Fruit fly (Drosophila melanogaster) whole organism, embryonic: ENCODE measurements around the gene Dpm3.
A peak's percentile ranks its signal among the peaks of the same experiment; 100 is the strongest.

Experiments
- Adf1 ChIP-seq: fragments of 200-800 bp; sonication (Bioruptor generic); IDR thresholded peaks from 2 replicates; pipeline ENCODE4 v1.3.6; 2022; ENCODE audit warnings: missing biosample characterization, missing genetic modification characterization
- Atf-2 ChIP-seq: fragments of 200-800 bp; sonication (Bioruptor generic); optimal IDR thresholded peaks from 2 replicates; lab custom pipeline; 2016; ENCODE audit warnings: missing biosample characterization, missing genetic modification characterization
- Bgb ChIP-seq: fragments of 200-800 bp; sonication (Bioruptor generic); IDR thresholded peaks from 2 replicates; pipeline ENCODE4 v1.3.6; 2022; ENCODE audit warnings: missing biosample characterization, missing genetic modification characterization; ENCODE audit not compliant: partially characterized antibody
- C15 ChIP-seq: fragments of 200-800 bp; sonication (Bioruptor generic); IDR thresholded peaks from 3 replicates; pipeline ENCODE4 v1.3.6; 2022; ENCODE audit warnings: missing biosample characterization, missing genetic modification characterization
- CG1024 ChIP-seq: fragments of 200-800 bp; sonication (Bioruptor generic); IDR thresholded peaks from 2 replicates; pipeline ENCODE4 v1.3.6; 2022; ENCODE audit warnings: missing biosample characterization, missing genetic modification characterization
- CG10543 ChIP-seq: fragments of 200-800 bp; sonication (Bioruptor generic); optimal IDR thresholded peaks from 3 replicates; lab custom pipeline; 2017; ENCODE audit warnings: missing biosample characterization, mild to moderate bottlenecking, missing genetic modification characterization, moderate library complexity
- CG11504 ChIP-seq: fragments of 200-800 bp; sonication (Bioruptor generic); optimal IDR thresholded peaks from 3 replicates; lab custom pipeline; 2019; ENCODE audit warnings: missing biosample characterization, mild to moderate bottlenecking, missing genetic modification characterization, moderate library complexity
- CG11560 ChIP-seq: fragments of 200-800 bp; sonication (Bioruptor generic); IDR thresholded peaks from 3 replicates; pipeline ENCODE4 v1.3.6; 2022; ENCODE audit warnings: missing biosample characterization, missing genetic modification characterization
- CG12155 ChIP-seq: fragments of 200-800 bp; sonication (Bioruptor generic); optimal IDR thresholded peaks from 3 replicates; lab custom pipeline; 2016; ENCODE audit warnings: missing biosample characterization, missing genetic modification characterization
- CG13123 ChIP-seq: fragments of 200-800 bp; sonication (Bioruptor generic); optimal IDR thresholded peaks from 2 replicates; lab custom pipeline; 2016; ENCODE audit warnings: missing biosample characterization, missing genetic modification characterization
- CG14014 ChIP-seq: fragments of 200-800 bp; sonication (Bioruptor generic); IDR thresholded peaks from 2 replicates; pipeline ENCODE4 v1.3.6; 2022; ENCODE audit warnings: missing biosample characterization, missing genetic modification characterization
- CG14050 ChIP-seq: fragments of 200-800 bp; sonication (Bioruptor generic); IDR thresholded peaks from 3 replicates; pipeline ENCODE4 v1.3.6; 2022; ENCODE audit warnings: missing biosample characterization, missing genetic modification characterization
- CG15601 ChIP-seq: fragments of 200-800 bp; sonication (Bioruptor generic); optimal IDR thresholded peaks from 3 replicates; lab custom pipeline; 2019; ENCODE audit warnings: missing biosample characterization, mild to moderate bottlenecking, missing genetic modification characterization, moderate library complexity
- CG17186 ChIP-seq: fragments of 200-800 bp; sonication (Bioruptor generic); optimal IDR thresholded peaks from 3 replicates; lab custom pipeline; 2017; ENCODE audit warnings: missing biosample characterization, missing genetic modification reagents, missing genetic modification characterization
- CG17802 ChIP-seq: fragments of 200-800 bp; sonication (Bioruptor generic); optimal IDR thresholded peaks from 2 replicates; lab custom pipeline; 2018; ENCODE audit warnings: missing biosample characterization, mild to moderate bottlenecking, missing genetic modification characterization, moderate library complexity
- CG30020 ChIP-seq: fragments of 200-800 bp; optimal IDR thresholded peaks from 2 replicates; lab custom pipeline; 2019; ENCODE audit warnings: missing biosample characterization, mild to moderate bottlenecking, missing genetic modification characterization, moderate library complexity
- CG31441 ChIP-seq: fragments of 200-800 bp; sonication (Bioruptor generic); IDR thresholded peaks from 2 replicates; pipeline ENCODE4 v1.3.6; 2022; ENCODE audit warnings: missing biosample characterization, missing genetic modification characterization
- CG33213 ChIP-seq: fragments of 200-800 bp; sonication (Bioruptor generic); optimal IDR thresholded peaks from 3 replicates; lab custom pipeline; 2016; ENCODE audit warnings: missing biosample characterization, missing genetic modification characterization
- CG34376 ChIP-seq: fragments of 200-800 bp; sonication (Bioruptor generic); optimal IDR thresholded peaks from 2 replicates; lab custom pipeline; 2018; ENCODE audit warnings: missing biosample characterization, mild to moderate bottlenecking, missing genetic modification characterization
- CG4282 ChIP-seq: fragments of 200-800 bp; sonication (Bioruptor generic); optimal IDR thresholded peaks from 2 replicates; lab custom pipeline; 2016; ENCODE audit warnings: missing biosample characterization, missing genetic modification characterization
- CG4707 ChIP-seq: fragments of 200-800 bp; sonication (Bioruptor generic); optimal IDR thresholded peaks from 2 replicates; lab custom pipeline; 2018; ENCODE audit warnings: missing biosample characterization, mild to moderate bottlenecking, missing genetic modification characterization, moderate library complexity
- CG6254 ChIP-seq: fragments of 200-800 bp; sonication (Bioruptor generic); optimal IDR thresholded peaks from 3 replicates; lab custom pipeline; 2017; ENCODE audit warnings: mild to moderate bottlenecking, missing biosample characterization, missing genetic modification reagents, missing genetic modification characterization
- CG6689 ChIP-seq: fragments of 200-800 bp; sonication (Bioruptor generic); IDR thresholded peaks from 2 replicates; pipeline ENCODE4 v1.3.6; 2022; ENCODE audit warnings: missing biosample characterization, missing genetic modification characterization
- CG6765 ChIP-seq: fragments of 200-800 bp; sonication (Bioruptor generic); optimal IDR thresholded peaks from 3 replicates; lab custom pipeline; 2017; ENCODE audit warnings: missing biosample characterization, mild to moderate bottlenecking, missing genetic modification characterization
- CG6813 ChIP-seq: fragments of 200-800 bp; sonication (Bioruptor generic); optimal IDR thresholded peaks from 2 replicates; lab custom pipeline; 2017; ENCODE audit warnings: missing biosample characterization, missing genetic modification characterization, mild to moderate bottlenecking, moderate library complexity, missing genetic modification reagents
- CG6854 ChIP-seq: fragments of 200-800 bp; sonication (Bioruptor generic); optimal IDR thresholded peaks from 3 replicates; lab custom pipeline; 2017; ENCODE audit warnings: missing biosample characterization, mild to moderate bottlenecking, missing genetic modification characterization
- CG9437 ChIP-seq: fragments of 200-800 bp; sonication (Bioruptor generic); optimal IDR thresholded peaks from 2 replicates; lab custom pipeline; 2018; ENCODE audit warnings: missing biosample characterization, mild to moderate bottlenecking, missing genetic modification characterization
- Dll ChIP-seq: fragments of 200-800 bp; sonication (Bioruptor generic); IDR thresholded peaks from 4 replicates; pipeline ENCODE4 v1.3.6; 2022; ENCODE audit warnings: missing biosample characterization, missing genetic modification characterization; ENCODE audit not compliant: partially characterized antibody
- H15 ChIP-seq: fragments of 200-800 bp; sonication (Bioruptor generic); IDR thresholded peaks from 3 replicates; pipeline ENCODE4 v1.3.6; 2022; ENCODE audit warnings: missing biosample characterization, missing genetic modification characterization
- HLH3B ChIP-seq: fragments of 200-800 bp; sonication (Bioruptor generic); IDR thresholded peaks from 2 replicates; pipeline ENCODE4 v1.3.6; 2022; ENCODE audit warnings: missing biosample characterization, missing genetic modification characterization
- Hey ChIP-seq: fragments of 200-800 bp; sonication (Bioruptor generic); optimal IDR thresholded peaks from 3 replicates; lab custom pipeline; 2018; ENCODE audit warnings: missing biosample characterization, mild to moderate bottlenecking, missing genetic modification characterization
- Hr39 ChIP-seq: fragments of >200 bp; optimal IDR thresholded peaks from 2 replicates; lab custom pipeline; 2017
- Jarid2 ChIP-seq: fragments of 200-800 bp; sonication (Bioruptor generic); optimal IDR thresholded peaks from 3 replicates; lab custom pipeline; 2017; ENCODE audit warnings: mild to moderate bottlenecking, missing biosample characterization, missing genetic modification reagents, missing genetic modification characterization
- ash1 ChIP-seq: fragments of 200-800 bp; sonication (Bioruptor generic); optimal IDR thresholded peaks from 2 replicates; lab custom pipeline; 2018; ENCODE audit warnings: missing biosample characterization, mild to moderate bottlenecking, missing genetic modification characterization
- btn ChIP-seq: fragments of 200-800 bp; sonication (Bioruptor generic); optimal IDR thresholded peaks from 2 replicates; lab custom pipeline; 2016; ENCODE audit warnings: missing biosample characterization, missing genetic modification characterization
- crol ChIP-seq: fragments of 200-800 bp; sonication (Bioruptor generic); IDR thresholded peaks from 2 replicates; pipeline ENCODE4 v1.3.6; 2022; ENCODE audit warnings: missing biosample characterization, missing genetic modification characterization
- emc ChIP-seq: fragments of 200-800 bp; sonication (Bioruptor generic); optimal IDR thresholded peaks from 2 replicates; lab custom pipeline; 2016; ENCODE audit warnings: missing biosample characterization, missing genetic modification characterization
- fd64A ChIP-seq: fragments of 200-800 bp; sonication (Bioruptor generic); optimal IDR thresholded peaks from 3 replicates; lab custom pipeline; 2018; ENCODE audit warnings: missing biosample characterization, mild to moderate bottlenecking, missing genetic modification characterization
- gsb-n ChIP-seq: fragments of 200-800 bp; sonication (Bioruptor generic); optimal IDR thresholded peaks from 3 replicates; lab custom pipeline; 2018; ENCODE audit warnings: missing biosample characterization, mild to moderate bottlenecking, missing genetic modification characterization
- insv ChIP-seq, 2 experiments: fragments of 200-800 bp; sonication (Bioruptor generic); optimal IDR thresholded peaks; 3 replicates each; lab custom pipeline; 2016 to 2018; ENCODE audit warnings: missing biosample characterization in 2 of 2, missing genetic modification characterization in 2 of 2
- ken ChIP-seq: fragments of 200-800 bp; sonication (Bioruptor generic); IDR thresholded peaks from 3 replicates; pipeline ENCODE4 v1.3.6; 2022; ENCODE audit warnings: missing biosample characterization, missing genetic modification characterization
- nerfin-1 ChIP-seq: fragments of 200-800 bp; sonication (Bioruptor generic); optimal IDR thresholded peaks from 3 replicates; lab custom pipeline; 2019; ENCODE audit warnings: missing biosample characterization, mild to moderate bottlenecking, missing genetic modification characterization, moderate library complexity
- nmo ChIP-seq: fragments of 200-800 bp; sonication (Bioruptor generic); optimal IDR thresholded peaks from 2 replicates; lab custom pipeline; 2018; ENCODE audit warnings: missing biosample characterization, mild to moderate bottlenecking, missing genetic modification characterization, moderate library complexity
- nom ChIP-seq: fragments of 200-800 bp; sonication (Bioruptor generic); optimal IDR thresholded peaks from 2 replicates; lab custom pipeline; 2017; ENCODE audit warnings: missing biosample characterization, missing genetic modification characterization, mild to moderate bottlenecking, moderate library complexity, missing genetic modification reagents
- repo ChIP-seq: fragments of 200-800 bp; sonication (Bioruptor generic); optimal IDR thresholded peaks from 2 replicates; lab custom pipeline; 2016; ENCODE audit warnings: missing biosample characterization, missing genetic modification characterization
- salm ChIP-seq: fragments of 200-800 bp; sonication (Bioruptor generic); optimal IDR thresholded peaks from 2 replicates; lab custom pipeline; 2018; ENCODE audit warnings: missing biosample characterization, mild to moderate bottlenecking, missing genetic modification characterization
- sug ChIP-seq: fragments of 200-800 bp; optimal IDR thresholded peaks from 2 replicates; lab custom pipeline; 2019; ENCODE audit warnings: missing biosample characterization, mild to moderate bottlenecking, missing genetic modification characterization, moderate library complexity
- vvl ChIP-seq: fragments of 200-800 bp; sonication (Bioruptor generic); IDR thresholded peaks from 2 replicates; pipeline ENCODE4 v1.3.6; 2022; ENCODE audit warnings: missing biosample characterization, missing genetic modification characterization

The Dpm3 gene

dm6 chr3R:13364175-13365174, 38.4 kb downstream of the Dpm3 start, which contains the start of gene Dic1 (continued):
- TF ChIP-seq C15 (GFP tag; lab: Robert Waterston, UW) (peak; percentile 65; the same call in 2 of the 3 replicates), CG31441 (peak; percentile 98), CG13123 (GFP tag; lab: Kevin White, UChicago) (peak; percentile 89), CG1024 (GFP tag; lab: Robert Waterston, UW) (peak; percentile 77), Adf1 (GFP tag; lab: Robert Waterston, UW) (peak; percentile 73), CG34376 (peak; percentile 91), CG6254 (GFP tag; lab: Kevin White, UChicago) (peak; percentile 95), CG6689 (GFP tag; lab: Robert Waterston, UW) (peak; percentile 92), nerfin-1 (peak; percentile 97), CG14014 (peak; percentile 87), CG6854 (GFP tag; lab: Kevin White, UChicago) (peak; percentile 98), CG11504 (tag; lab: Kevin White, UChicago) (peak; percentile 98), CG17186 (GFP tag; lab: Kevin White, UChicago) (peak; percentile 80), CG15601 (tag; lab: Kevin White, UChicago) (peak; percentile 94), HLH3B (GFP tag; lab: Robert Waterston, UW) (peak; percentile 94), gsb-n (tag; lab: Kevin White, UChicago) (peak; percentile 93), emc (GFP tag; lab: Kevin White, UChicago) (peak; percentile 84), CG14050 (GFP tag; lab: Robert Waterston, UW) (peak; percentile 87), H15 (GFP tag; lab: Robert Waterston, UW) (peak; percentile 83), Jarid2 (peak; percentile 88), Hey (tag; lab: Kevin White, UChicago) (peak; percentile 54), CG4282 (GFP tag; lab: Kevin White, UChicago) (peak; percentile 71), ash1 (no peak), Bgb (GFP tag; lab: Robert Waterston, UW) (peak; percentile 68; the same call in 1 of the 2 replicates), vvl (GFP tag; lab: Robert Waterston, UW) (peak; percentile 94), CG10543 (peak; percentile 98), sug (tag; lab: Kevin White, UChicago) (peak; percentile 92), nom (GFP tag; lab: Kevin White, UChicago) (peak; percentile 87), crol (peak; percentile 54), CG4707 (GFP tag; lab: Kevin White, UChicago) (peak; percentile 77), CG6813 (peak; percentile 93), CG9437 (GFP tag; lab: Kevin White, UChicago) (peak; percentile 95), CG12155 (peak; percentile 95), salm (tag; lab: Kevin White, UChicago) (peak; percentile 94), CG33213 (GFP tag; lab: Kevin White, UChicago) (peak; percentile 78), CG17802 (tag; lab: Kevin White, UChicago) (peak; percentile 82), Atf-2 (GFP tag; lab: Kevin White, UChicago) (peak; percentile 92), btn (GFP tag; lab: Kevin White, UChicago) (peak; percentile 74), insv (GFP tag; optimal IDR thresholded peaks at IDR 0.05; lab: Kevin White, UChicago) (peak; percentile 45 to 76), CG6765 (GFP tag; lab: Kevin White, UChicago) (peak; percentile 94), fd64A (GFP tag; lab: Kevin White, UChicago) (peak; percentile 18), ken (GFP tag; lab: Robert Waterston, UW) (peak; percentile 84; the same call in 2 of the 3 replicates), Dll (GFP tag; lab: Robert Waterston, UW) (0 out of 4 replicates have a peak, but pooled peaks have one; percentile 30), repo (GFP tag; lab: Kevin White, UChicago) (peak; percentile 82), CG30020 (peak; percentile 83), nmo (GFP tag; lab: Kevin White, UChicago) (peak; percentile 99), Hr39 (lab: Kevin White, UChicago) (no peak), CG11560 (peak; percentile 85)
